Worm (Caenorhabditis elegans) whole organism, L4 larva: ENCODE data around the gene cox-10.

Experiments used
- D1046.2 ChIP-seq: fragments of 200-800 bp; sonication (Bioruptor generic); IDR thresholded peaks from 2 replicates; pipeline ENCODE4 v1.3.6; 2022; ENCODE audit warnings: missing genetic modification characterization, missing compliant biosample characterization
- T20F7.1 ChIP-seq: fragments of 200-800 bp; sonication (Bioruptor generic); optimal IDR thresholded peaks from 2 replicates; lab custom pipeline; 2018; ENCODE audit warnings: mild to moderate bottlenecking, missing genetic modification characterization, missing compliant biosample characterization
- Y105C5A.15 ChIP-seq: fragments of 200-800 bp; sonication (Bioruptor generic); IDR thresholded peaks from 2 replicates; pipeline ENCODE4 v1.3.6; 2022; ENCODE audit warnings: missing genetic modification characterization, missing compliant biosample characterization
- Y48G9A.11 ChIP-seq: fragments of 200-800 bp; sonication (Bioruptor generic); IDR thresholded peaks from 2 replicates; pipeline ENCODE4 v1.3.6; 2022; ENCODE audit warnings: missing genetic modification reagents, missing genetic modification characterization, missing compliant biosample characterization
- Y75B8A.6 ChIP-seq: fragments of 200-800 bp; sonication (Bioruptor generic); IDR thresholded peaks from 2 replicates; pipeline ENCODE4 v1.3.6; 2022; ENCODE audit warnings: missing genetic modification reagents, missing genetic modification characterization, missing compliant biosample characterization
- aha-1 ChIP-seq: fragments of 150-350 bp; peaks from one replicate; lab custom pipeline; 2014; ENCODE audit warnings: missing biosample characterization, missing genetic modification characterization
- ceh-28 ChIP-seq: fragments of 150-350 bp; optimal IDR thresholded peaks from 2 replicates; lab custom pipeline; 2014; ENCODE audit warnings: missing biosample characterization, missing genetic modification reagents, missing genetic modification characterization
- ceh-44 ChIP-seq: fragments of 200-800 bp; sonication (Bioruptor generic); IDR thresholded peaks from 2 replicates; pipeline ENCODE4 v1.3.6; 2022; ENCODE audit warnings: missing genetic modification reagents, missing genetic modification characterization, missing compliant biosample characterization
- ces-1 ChIP-seq: fragments of 150-350 bp; sonication (generic microtip); optimal IDR thresholded peaks from 4 replicates; lab custom pipeline; 2014; ENCODE audit warnings: missing biosample characterization, missing genetic modification reagents, missing genetic modification characterization
- daf-16 ChIP-seq, 3 experiments: sonication (generic microtip); optimal IDR thresholded peaks; 2 replicates each; lab custom pipeline; 2016 to 2017; ENCODE audit warnings: missing genetic modification characterization in 3 of 3, missing genetic modification reagents in 3 of 3, mild to moderate bottlenecking in 2 of 3, missing compliant biosample characterization in 2 of 3, missing biosample characterization in 1 of 3, moderate library complexity in 1 of 3
- dmd-9 ChIP-seq: fragments of 200-800 bp; sonication (Bioruptor generic); IDR thresholded peaks from 2 replicates; pipeline ENCODE4 v1.3.6; 2022; ENCODE audit warnings: missing genetic modification reagents, missing genetic modification characterization, missing compliant biosample characterization
- egl-43 ChIP-seq: fragments of 200-800 bp; sonication (Bioruptor generic); IDR thresholded peaks from 2 replicates; pipeline ENCODE4 v1.3.6; 2022; ENCODE audit warnings: missing genetic modification reagents, missing genetic modification characterization, missing compliant biosample characterization
- fkh-10 ChIP-seq: fragments of 150-350 bp; optimal IDR thresholded peaks from 2 replicates; lab custom pipeline; 2014; ENCODE audit warnings: missing biosample characterization, missing genetic modification reagents, missing genetic modification characterization
- gei-8 ChIP-seq: fragments of 200-800 bp; sonication (Bioruptor generic); optimal IDR thresholded peaks from 2 replicates; lab custom pipeline; 2018; ENCODE audit warnings: mild to moderate bottlenecking, missing genetic modification characterization, missing compliant biosample characterization
- hlh-11 ChIP-seq: fragments of 200-800 bp; sonication (Bioruptor generic); optimal IDR thresholded peaks from 2 replicates; lab custom pipeline; 2018; ENCODE audit warnings: mild to moderate bottlenecking, missing genetic modification characterization, missing compliant biosample characterization
- hmg-1.1 ChIP-seq: fragments of 200-800 bp; sonication (Bioruptor generic); IDR thresholded peaks from 2 replicates; pipeline ENCODE4 v1.3.6; 2022; ENCODE audit warnings: missing genetic modification reagents, missing genetic modification characterization, missing compliant biosample characterization
- jun-1 ChIP-seq: fragments of 150-350 bp; optimal IDR thresholded peaks from 2 replicates; lab custom pipeline; 2014; ENCODE audit warnings: missing biosample characterization, missing genetic modification reagents, missing genetic modification characterization
- lin-13 ChIP-seq: fragments of 150-350 bp; optimal IDR thresholded peaks from 2 replicates; lab custom pipeline; 2014; ENCODE audit warnings: missing biosample characterization, missing genetic modification reagents, missing genetic modification characterization
- lin-29 ChIP-seq: fragments of 200-800 bp; sonication (Bioruptor generic); IDR thresholded peaks from 2 replicates; pipeline ENCODE4 v1.3.6; 2022; ENCODE audit warnings: missing genetic modification reagents, missing genetic modification characterization, missing compliant biosample characterization
- madf-5 ChIP-seq, 2 experiments: fragments of 200-800 bp; sonication (Bioruptor generic); IDR thresholded peaks; 2 replicates each; pipeline ENCODE4 v1.3.6; 2022; ENCODE audit warnings: missing compliant biosample characterization in 2 of 2, missing genetic modification characterization in 2 of 2
- nhr-111 ChIP-seq: fragments of 200-800 bp; sonication (Bioruptor generic); optimal IDR thresholded peaks from 2 replicates; lab custom pipeline; 2018; ENCODE audit warnings: mild to moderate bottlenecking, missing genetic modification characterization, missing compliant biosample characterization
- nhr-237 ChIP-seq: sonication (generic microtip); optimal IDR thresholded peaks from 2 replicates; lab custom pipeline; 2017; ENCODE audit warnings: missing biosample characterization, missing genetic modification characterization
- nhr-48 ChIP-seq: sonication (generic microtip); optimal IDR thresholded peaks from 2 replicates; lab custom pipeline; 2016; ENCODE audit warnings: mild to moderate bottlenecking, missing genetic modification characterization, missing compliant biosample characterization
- pha-4 ChIP-seq, 2 experiments: fragments of 150-350 bp in 1 of 2; fragments of 200-800 bp in 1 of 2; sonication (Bioruptor generic) in 1 of 2; IDR thresholded peaks in 1 of 2; optimal IDR thresholded peaks in 1 of 2; 2 replicates each; pipeline versions ENCODE4 v1.3.6 to Lab custom; 2014 to 2022; ENCODE audit warnings: missing genetic modification characterization in 2 of 2, missing genetic modification reagents in 2 of 2, missing biosample characterization in 1 of 2, missing compliant biosample characterization in 1 of 2
- pqm-1 ChIP-seq: sonication (generic microtip); optimal IDR thresholded peaks from 2 replicates; lab custom pipeline; 2017; ENCODE audit warnings: missing biosample characterization, missing genetic modification characterization
- set-16 ChIP-seq: fragments of 200-800 bp; sonication (Bioruptor generic); IDR thresholded peaks from 2 replicates; pipeline ENCODE4 v1.3.6; 2022; ENCODE audit warnings: missing genetic modification reagents, missing genetic modification characterization, missing compliant biosample characterization
- skn-1 ChIP-seq: fragments of 150-350 bp; optimal IDR thresholded peaks from 2 replicates; lab custom pipeline; 2014; ENCODE audit warnings: missing biosample characterization, missing genetic modification characterization
- snpc-1.2 ChIP-seq: fragments of 200-800 bp; sonication (Bioruptor generic); IDR thresholded peaks from 2 replicates; pipeline ENCODE4 v1.3.6; 2022; ENCODE audit warnings: missing genetic modification reagents, missing genetic modification characterization, missing compliant biosample characterization
- spr-3 ChIP-seq: fragments of 200-800 bp; sonication (Bioruptor generic); optimal IDR thresholded peaks from 2 replicates; lab custom pipeline; 2018; ENCODE audit warnings: mild to moderate bottlenecking, missing genetic modification characterization, missing compliant biosample characterization
- tra-1 ChIP-seq: fragments of 200-800 bp; sonication (Bioruptor generic); IDR thresholded peaks from 2 replicates; pipeline ENCODE4 v1.3.6; 2022; ENCODE audit warnings: missing genetic modification reagents, missing genetic modification characterization, missing compliant biosample characterization
- unc-62 ChIP-seq, 3 experiments: fragments of 150-350 bp in 1 of 3; sonication (generic microtip); optimal IDR thresholded peaks in 2 of 3; peaks in 1 of 3; 1 replicate in 1 of 3; 2 replicates in 2 of 3; lab custom pipeline; 2014 to 2017; ENCODE audit warnings: missing biosample characterization in 3 of 3, missing genetic modification characterization in 3 of 3, missing genetic modification reagents in 3 of 3, missing genotype in 1 of 3
- vab-7 ChIP-seq: fragments of 200-800 bp; sonication (Bioruptor generic); IDR thresholded peaks from 2 replicates; pipeline ENCODE4 v1.3.6; 2022; ENCODE audit warnings: missing genetic modification reagents, missing genetic modification characterization, missing compliant biosample characterization
- zag-1 ChIP-seq: fragments of 150-350 bp; optimal IDR thresholded peaks from 2 replicates; lab custom pipeline; 2014; ENCODE audit warnings: missing biosample characterization, missing genetic modification characterization

The cox-10 gene

ce11 chrII:12670877-12671864, 8.6 kb upstream of the cox-10 start (continued):
- TF ChIP-seq jun-1 (no peak), snpc-1.2 (no peak)

- TF ChIP-seq unc-62 (GFP tag; optimal IDR thresholded peaks at IDR 0.05 in 1 of 2; lab: Kevin White, UChicago) (peak in 1 of 2 experiments; percentile 48), unc-62 (tag; optimal IDR thresholded peaks at IDR 0.05; lab: Kevin White, UChicago) (no peak), ces-1 (GFP tag; lab: Kevin White, UChicago) (no peak), D1046.2 (no peak)
These were observed 7.9 kb upstream of the cox-10 start for ce11 chrII:12671892-12672291.

ce11 chrII:12672512-12672911, 7.2 kb upstream of the cox-10 start:
- TF ChIP-seq hmg-1.1 (GFP tag; lab: Robert Waterston, UW) (no peak), egl-43 (GFP tag; lab: Robert Waterston, UW) (peak; percentile 74), aha-1 (tag; lab: Kevin White, UChicago) (peak; percentile 93), Y48G9A.11 (0 out of 2 replicates have a peak, but pooled peaks have one; percentile 13)
- TF ChIP-seq, all 104 proteins: peak for 3

ce11 chrII:12673311-12673710, 6.4 kb upstream of the cox-10 start:
- TF ChIP-seq ceh-28 (no peak), hlh-11 (no peak), Y105C5A.15 (no peak), nhr-48 (tag; lab: Kevin White, UChicago) (no peak), ceh-44 (GFP tag; lab: Robert Waterston, UW) (no peak), vab-7 (GFP tag; lab: Robert Waterston, UW) (0 out of 2 replicates have a peak, but pooled peaks have one; percentile 11), T20F7.1 (GFP tag; lab: Kevin White, UChicago) (no peak), pqm-1 (no peak), dmd-9 (GFP tag; lab: Robert Waterston, UW) (no peak), set-16 (GFP tag; lab: Robert Waterston, UW) (0 out of 2 replicates have a peak, but pooled peaks have one; percentile 22), daf-16 (GFP tag; optimal IDR thresholded peaks at IDR 0.05; lab: Kevin White, UChicago) (no peak), daf-16 (tag; optimal IDR thresholded peaks at IDR 0.05; lab: Kevin White, UChicago) (no peak)

ce11 chrII:12677710-12677974, 2.1 kb upstream of the cox-10 start, which contains the start of gene Y38E10A.22:
Gene Y38E10A.22 (minus strand): TSS chrII:12677810.
- TF ChIP-seq zag-1 (tag; lab: Kevin White, UChicago) = no peak
- TF ChIP-seq skn-1 (tag; lab: Kevin White, UChicago) = no peak
- no peak for TF ChIP-seq lin-29 (GFP tag; lab: Robert Waterston, UW)
- TF ChIP-seq pha-4 (GFP tag; IDR thresholded peaks at IDR 0.05; lab: Robert Waterston, UW) = no peak
- TF ChIP-seq pha-4 (tag; optimal IDR thresholded peaks at IDR 0.05; lab: Kevin White, UChicago) = no peak
- no peak for TF ChIP-seq nhr-237 (tag; lab: Kevin White, UChicago)
- no peak for TF ChIP-seq tra-1
- no peak for TF ChIP-seq set-16 (GFP tag; lab: Robert Waterston, UW)
- no peak for TF ChIP-seq fkh-10 (GFP tag; lab: Kevin White, UChicago)
- TF ChIP-seq hmg-1.1 (GFP tag; lab: Robert Waterston, UW) = no peak
- no peak for TF ChIP-seq nhr-111 (GFP tag; lab: Kevin White, UChicago)
- no peak for TF ChIP-seq lin-13 (GFP tag; lab: Kevin White, UChicago)
- TF ChIP-seq madf-5 (GFP tag; IDR thresholded peaks at IDR 0.05; lab: Robert Waterston, UW) = no peak
- TF ChIP-seq spr-3 (GFP tag; lab: Kevin White, UChicago) = no peak
- no peak for TF ChIP-seq Y75B8A.6
- TF ChIP-seq gei-8 (GFP tag; lab: Kevin White, UChicago) = no peak
- TF ChIP-seq Y48G9A.11 = no peak
